Fruit fly (Drosophila melanogaster): Measurements from ENCODE around the gene noc.

DNA sequence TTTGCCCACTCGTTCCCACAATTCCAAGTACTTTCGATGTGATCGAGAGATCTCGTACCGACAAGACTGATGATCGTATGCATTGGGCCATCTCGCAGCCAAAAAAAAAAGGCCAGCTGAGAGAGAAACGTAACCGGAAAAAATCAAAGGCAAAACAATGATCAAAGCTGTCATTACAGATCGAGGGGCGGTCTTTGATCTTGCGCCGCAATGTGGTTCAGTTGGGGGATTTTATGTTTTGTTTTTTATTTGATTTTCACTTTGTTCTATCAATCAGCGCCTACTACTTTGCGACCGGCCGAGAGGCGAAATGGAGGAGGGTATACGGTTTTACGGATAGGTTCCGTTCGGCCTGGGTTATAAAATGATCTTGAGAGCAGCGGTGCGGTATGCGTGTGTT is 41.9 kb upstream of the noc start:
- TF ChIP-seq Ssrp (tag; optimal IDR thresholded peaks at IDR 0.05) (no peak), CG11504 (tag; optimal IDR thresholded peaks at IDR 0.05) (no peak)

Measured in whole organism, embryonic.